Fruit fly (Drosophila melanogaster): ENCODE data around the gene squ.

squ gene

dm6 chr2L:16647773-16648172 lies 32.1 kb upstream of the squ start (continued):
- TF ChIP-seq dpn (GFP tag; optimal IDR thresholded peaks at IDR 0.05): peak in 1 of 2 experiments; percentile 24
- no peak for TF ChIP-seq CG7987 (GFP tag; optimal IDR thresholded peaks at IDR 0.05)
- no peak for TF ChIP-seq btn (GFP tag; optimal IDR thresholded peaks at IDR 0.05)
- peak; percentile 62 for TF ChIP-seq scrt (GFP tag; optimal IDR thresholded peaks at IDR 0.05)
- TF ChIP-seq Sry-δ (GFP tag; optimal IDR thresholded peaks at IDR 0.05): no peak
- TF ChIP-seq seq (GFP tag; IDR thresholded peaks at IDR 0.05): peak; percentile 33; the same call in 1 of the 2 replicates
- TF ChIP-seq lmd (GFP tag; IDR thresholded peaks at IDR 0.05): peak; percentile 58
- peak; percentile 25 for TF ChIP-seq CG12071 (GFP tag; optimal IDR thresholded peaks at IDR 0.05)
- TF ChIP-seq sd (tag; optimal IDR thresholded peaks at IDR 0.05): peak; percentile 46
- TF ChIP-seq dimm (GFP tag; IDR thresholded peaks at IDR 0.05): no peak
- TF ChIP-seq nerfin-1 (tag; optimal IDR thresholded peaks at IDR 0.05): peak; percentile 3
- peak; percentile 28; the same call in 1 of the 2 replicates for TF ChIP-seq CG32772 (GFP tag; IDR thresholded peaks at IDR 0.05)
- TF ChIP-seq fd3F (GFP tag; optimal IDR thresholded peaks at IDR 0.05): peak; percentile 9
- TF ChIP-seq CG7357 (GFP tag; IDR thresholded peaks at IDR 0.05): no peak
- no peak for TF ChIP-seq CG11696 (GFP tag; IDR thresholded peaks at IDR 0.05)
- TF ChIP-seq PHDP (tag; optimal IDR thresholded peaks at IDR 0.05): peak; percentile 59
- no peak for TF ChIP-seq stwl (tag; optimal IDR thresholded peaks at IDR 0.05)
- peak; percentile 42 to 60 for TF ChIP-seq Hr51 (GFP tag; optimal IDR thresholded peaks at IDR 0.05)
- peak; percentile 42; the same call in 1 of the 2 replicates for TF ChIP-seq CG14667 (GFP tag; IDR thresholded peaks at IDR 0.05)
- TF ChIP-seq fd96Cb (tag; optimal IDR thresholded peaks at IDR 0.05): peak; percentile 16
- TF ChIP-seq odd (GFP tag; optimal IDR thresholded peaks at IDR 0.05): peak; percentile 16
- no peak for TF ChIP-seq crp (GFP tag; optimal IDR thresholded peaks at IDR 0.05)
- peak; percentile 25 for TF ChIP-seq tap (tag; optimal IDR thresholded peaks at IDR 0.05)
- no peak for TF ChIP-seq exex (tag; optimal IDR thresholded peaks at IDR 0.05)
- peak; percentile 49 for TF ChIP-seq CG10209 (GFP tag; optimal IDR thresholded peaks at IDR 0.05)
- TF ChIP-seq CG2116 (GFP tag; optimal IDR thresholded peaks at IDR 0.05): peak; percentile 7
- peak; percentile 6 for TF ChIP-seq D19B (GFP tag; optimal IDR thresholded peaks at IDR 0.05)
- TF ChIP-seq CG3847 (GFP tag; IDR thresholded peaks at IDR 0.05): peak; percentile 51
- peak; percentile 27 for TF ChIP-seq ems (GFP tag; optimal IDR thresholded peaks at IDR 0.05)
- TF ChIP-seq CG1024 (GFP tag; IDR thresholded peaks at IDR 0.05): no peak
- TF ChIP-seq cad (GFP tag; optimal IDR thresholded peaks at IDR 0.05): no peak
- peak; percentile 12 for TF ChIP-seq trem (tag; optimal IDR thresholded peaks at IDR 0.05)
- TF ChIP-seq Hr39 (optimal IDR thresholded peaks at IDR 0.05): no peak
- TF ChIP-seq kay (GFP tag; optimal IDR thresholded peaks at IDR 0.05): peak; percentile 9
- peak; percentile 68 for TF ChIP-seq CG2120 (GFP tag; optimal IDR thresholded peaks at IDR 0.05)
- peak; percentile 40 for TF ChIP-seq CG12659 (GFP tag; optimal IDR thresholded peaks at IDR 0.05)
- TF ChIP-seq unpg (GFP tag; optimal IDR thresholded peaks at IDR 0.05): peak; percentile 60
- peak; percentile 61 for TF ChIP-seq CG12391 (tag; optimal IDR thresholded peaks at IDR 0.05)
- TF ChIP-seq CG11723 (GFP tag; optimal IDR thresholded peaks at IDR 0.05): peak; percentile 8
- peak; percentile 46 for TF ChIP-seq CG8924 (tag; optimal IDR thresholded peaks at IDR 0.05)
- peak; percentile 52 for TF ChIP-seq CG13296 (GFP tag; optimal IDR thresholded peaks at IDR 0.05)
- TF ChIP-seq dysf (GFP tag; IDR thresholded peaks at IDR 0.05): peak; percentile 66; the same call in 2 of the 3 replicates
- TF ChIP-seq CG15269 (tag; optimal IDR thresholded peaks at IDR 0.05): peak; percentile 67
- peak; percentile 66 for TF ChIP-seq CG9727 (GFP tag; optimal IDR thresholded peaks at IDR 0.05)
- TF ChIP-seq bcd (GFP tag; optimal IDR thresholded peaks at IDR 0.05): peak; percentile 21
- peak; percentile 59 for TF ChIP-seq CG17359 (tag; optimal IDR thresholded peaks at IDR 0.05)
- TF ChIP-seq CG9817 (tag; optimal IDR thresholded peaks at IDR 0.05): peak; percentile 46
- TF ChIP-seq row (GFP tag; IDR thresholded peaks at IDR 0.05): peak; percentile 70
- peak; percentile 50 for TF ChIP-seq onecut (GFP tag; IDR thresholded peaks at IDR 0.05)
- peak; percentile 66 for TF ChIP-seq grau (tag; optimal IDR thresholded peaks at IDR 0.05)

All from whole organism, embryonic.